Fruit fly (Drosophila melanogaster): Measurements from ENCODE around the gene CG32536.

Gene CG32536

dm6 chrX:19247200-19248052 lies 29.3 kb downstream of the CG32536 start, which contains the start of gene CG7992 (continued):
- TF ChIP-seq CG31388 (GFP tag; optimal IDR thresholded peaks at IDR 0.05) (no peak), CG16779 (GFP tag; IDR thresholded peaks at IDR 0.05) (no peak), CG3281 (GFP tag; optimal IDR thresholded peaks at IDR 0.05) (peak; percentile 65), peb (GFP tag; IDR thresholded peaks at IDR 0.05) (0 out of 2 replicates have a peak, but pooled peaks have one; percentile 18), CG11398 (GFP tag; optimal IDR thresholded peaks at IDR 0.05) (peak; percentile 39), CG2120 (GFP tag; optimal IDR thresholded peaks at IDR 0.05) (peak; percentile 86), pnt (GFP tag; optimal IDR thresholded peaks at IDR 0.05) (peak; percentile 46), rib (GFP tag; IDR thresholded peaks at IDR 0.05) (no peak), CG17361 (GFP tag; IDR thresholded peaks at IDR 0.05) (peak; percentile 76), CG17612 (GFP tag; IDR thresholded peaks at IDR 0.05) (no peak), CG8089 (GFP tag; optimal IDR thresholded peaks at IDR 0.05) (peak; percentile 45), CG12155 (GFP tag; optimal IDR thresholded peaks at IDR 0.05) (peak; percentile 53), seq (GFP tag; IDR thresholded peaks at IDR 0.05) (no peak; the same call in 1 of the 2 replicates), emc (GFP tag; optimal IDR thresholded peaks at IDR 0.05) (peak; percentile 15), tap (tag; optimal IDR thresholded peaks at IDR 0.05) (peak; percentile 10), Taf1 (GFP tag; IDR thresholded peaks at IDR 0.05) (no peak; the same call in 1 of the 2 replicates), CG3407 (GFP tag; optimal IDR thresholded peaks at IDR 0.05) (no peak), Hmx (GFP tag; optimal IDR thresholded peaks at IDR 0.05) (peak; percentile 7), Fer3 (tag; optimal IDR thresholded peaks at IDR 0.05) (peak; percentile 52), btn (GFP tag; optimal IDR thresholded peaks at IDR 0.05) (peak; percentile 19), CG11504 (tag; optimal IDR thresholded peaks at IDR 0.05) (peak; percentile 69), ase (GFP tag; IDR thresholded peaks at IDR 0.05) (no peak), tx (GFP tag; optimal IDR thresholded peaks at IDR 0.05) (peak; percentile 52), HLH3B (GFP tag; IDR thresholded peaks at IDR 0.05) (peak; percentile 45; the same call in 1 of the 2 replicates), CG7963 (GFP tag; IDR thresholded peaks at IDR 0.05; ENCODE audit: partially characterized antibody) (no peak), lab (GFP tag; optimal IDR thresholded peaks at IDR 0.05) (peak; percentile 77), crp (GFP tag; optimal IDR thresholded peaks at IDR 0.05) (peak in 1 of 2 experiments; percentile 9), Hr39 (optimal IDR thresholded peaks at IDR 0.05) (no peak), CG11696 (GFP tag; IDR thresholded peaks at IDR 0.05) (no peak), Bteb2 (GFP tag; optimal IDR thresholded peaks at IDR 0.05) (peak; percentile 43), CG4360 (GFP tag; IDR thresholded peaks at IDR 0.05) (no peak), slbo (GFP tag; IDR thresholded peaks at IDR 0.05) (peak; percentile 63), Xbp1 (GFP tag; optimal IDR thresholded peaks at IDR 0.05) (peak; percentile 54), chinmo (GFP tag; IDR thresholded peaks at IDR 0.05; ENCODE audit: partially characterized antibody) (peak; percentile 68; the same call in 1 of the 4 replicates), Hey (tag; optimal IDR thresholded peaks at IDR 0.05) (no peak), CG4617 (GFP tag; optimal IDR thresholded peaks at IDR 0.05; ENCODE audit: borderline replicate concordance) (no peak), CG2889 (GFP tag; IDR thresholded peaks at IDR 0.05) (no peak), BtbVII (GFP tag; optimal IDR thresholded peaks at IDR 0.05) (peak; percentile 72), CG11695 (GFP tag; IDR thresholded peaks at IDR 0.05) (peak; percentile 57; the same call in 2 of the 3 replicates), odd (GFP tag; optimal IDR thresholded peaks at IDR 0.05) (peak; percentile 47), dysf (GFP tag; IDR thresholded peaks at IDR 0.05) (peak; percentile 70), toy (GFP tag; IDR thresholded peaks at IDR 0.05) (no peak), CG8281 (tag; optimal IDR thresholded peaks at IDR 0.05) (peak; percentile 2), mirr (GFP tag; optimal IDR thresholded peaks at IDR 0.05) (peak; percentile 92), bab2 (GFP tag; optimal IDR thresholded peaks at IDR 0.05) (peak; percentile 55), Hr51 (GFP tag; optimal IDR thresholded peaks at IDR 0.05) (peak; percentile 29 to 69), CG7839 (tag; optimal IDR thresholded peaks at IDR 0.05) (peak; percentile 75), CG6854 (GFP tag; optimal IDR thresholded peaks at IDR 0.05) (peak; percentile 47), mam (GFP tag; optimal IDR thresholded peaks at IDR 0.05) (peak; percentile 73)

All from whole organism, embryonic.